Worm (Caenorhabditis elegans) whole organism, early embryonic: Measurements from ENCODE around the gene sri-9.

Experiments used
- B0310.2 ChIP-seq: sonication (generic microtip); optimal IDR thresholded peaks from 2 replicates; lab custom pipeline; 2016; ENCODE audit warnings: mild to moderate bottlenecking, missing genetic modification characterization, missing compliant biosample characterization
- aly-1 ChIP-seq: sonication (generic microtip); optimal IDR thresholded peaks from 2 replicates; lab custom pipeline; 2016; ENCODE audit warnings: missing genetic modification characterization, missing compliant biosample characterization
- ama-1 ChIP-seq: fragments of 150-350 bp; optimal IDR thresholded peaks from 2 replicates; lab custom pipeline; 2014
- ets-7 ChIP-seq: sonication (generic microtip); optimal IDR thresholded peaks from 2 replicates; lab custom pipeline; 2016; ENCODE audit warnings: missing genotype, missing genetic modification characterization, missing compliant biosample characterization
- flt-1 ChIP-seq: fragments of 200-800 bp; sonication (Bioruptor generic); IDR thresholded peaks from 2 replicates; pipeline ENCODE4 v1.3.6; 2022; ENCODE audit warnings: missing genetic modification characterization, missing compliant biosample characterization
- hmbx-1 ChIP-seq: sonication (generic microtip); optimal IDR thresholded peaks from 2 replicates; lab custom pipeline; 2016; ENCODE audit warnings: mild to moderate bottlenecking, missing genetic modification characterization, missing compliant biosample characterization
- scrt-1 ChIP-seq: fragments of 200-800 bp; sonication (Bioruptor generic); IDR thresholded peaks from 2 replicates; pipeline ENCODE4 v1.3.6; 2022; ENCODE audit warnings: missing genetic modification characterization, missing compliant biosample characterization

DNA sequence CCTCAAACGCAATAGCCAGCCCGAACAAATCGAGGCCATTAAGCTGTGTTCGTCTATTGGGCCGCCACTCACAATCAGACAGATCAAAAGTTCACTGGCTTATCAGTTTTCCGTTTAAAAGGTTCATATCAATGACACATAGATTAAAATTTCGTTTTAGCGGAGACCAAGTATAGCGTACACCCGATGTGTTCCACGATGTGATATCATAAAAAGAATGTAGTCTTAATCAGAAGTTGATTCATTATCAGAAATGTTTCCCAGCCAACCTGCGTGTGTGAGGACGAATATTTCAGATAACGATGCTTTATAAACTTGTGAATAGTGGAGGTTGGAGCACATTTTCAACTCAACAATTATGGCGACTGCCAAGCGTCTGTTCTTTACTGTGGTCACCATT is 12.8 kb downstream of the sri-9 start, which contains the start of gene clc-13:
- TF ChIP-seq hmbx-1 (no peak), scrt-1 (GFP tag; lab: Robert Waterston, UW) (no peak), B0310.2 (tag; lab: Kevin White, UChicago) (no peak), ama-1 (lab: Kevin White, UChicago) (no peak), ets-7 (no peak), aly-1 (tag; lab: Kevin White, UChicago) (no peak), flt-1 (GFP tag; lab: Robert Waterston, UW) (no peak)
